Fruit fly (Drosophila melanogaster) whole organism, embryonic: ENCODE measurements around the gene CG4009.
A peak's percentile ranks its signal among the peaks of the same experiment; 100 is the strongest.

Experiments used
- Bteb2 ChIP-seq: fragments of 200-800 bp; sonication (Bioruptor generic); optimal IDR thresholded peaks from 2 replicates; lab custom pipeline; 2016; ENCODE audit warnings: missing biosample characterization, missing genetic modification characterization
- CG10147 ChIP-seq: fragments of 200-800 bp; sonication (Bioruptor generic); optimal IDR thresholded peaks from 2 replicates; lab custom pipeline; 2019; ENCODE audit warnings: missing biosample characterization, mild to moderate bottlenecking, missing genetic modification characterization, moderate library complexity
- CG10209 ChIP-seq: fragments of 200-800 bp; sonication (Bioruptor generic); optimal IDR thresholded peaks from 3 replicates; lab custom pipeline; 2017; ENCODE audit warnings: missing biosample characterization, mild to moderate bottlenecking, missing genetic modification characterization, missing genetic modification reagents
- CG10274 ChIP-seq: fragments of 200-800 bp; sonication (Bioruptor generic); optimal IDR thresholded peaks from 3 replicates; lab custom pipeline; 2017; ENCODE audit warnings: missing biosample characterization, mild to moderate bottlenecking, missing genetic modification characterization
- CG12659 ChIP-seq: fragments of 200-800 bp; sonication (Bioruptor generic); optimal IDR thresholded peaks from 3 replicates; lab custom pipeline; 2017; ENCODE audit warnings: mild to moderate bottlenecking, missing biosample characterization, missing genetic modification reagents, missing genetic modification characterization
- CG13424 ChIP-seq: fragments of 200-800 bp; sonication (Bioruptor generic); optimal IDR thresholded peaks from 2 replicates; lab custom pipeline; 2019; ENCODE audit warnings: missing biosample characterization, mild to moderate bottlenecking, missing genetic modification characterization, moderate library complexity
- CG13894 ChIP-seq: fragments of 200-800 bp; sonication (Bioruptor generic); optimal IDR thresholded peaks from 3 replicates; lab custom pipeline; 2018; ENCODE audit warnings: missing biosample characterization, mild to moderate bottlenecking, missing genetic modification characterization, moderate library complexity
- CG14050 ChIP-seq: fragments of 200-800 bp; sonication (Bioruptor generic); IDR thresholded peaks from 3 replicates; pipeline ENCODE4 v1.3.6; 2022; ENCODE audit warnings: missing biosample characterization, missing genetic modification characterization
- CG1602 ChIP-seq: fragments of 200-800 bp; sonication (Bioruptor generic); optimal IDR thresholded peaks from 3 replicates; lab custom pipeline; 2016; ENCODE audit warnings: missing biosample characterization, missing genetic modification characterization
- CG17568 ChIP-seq: fragments of 200-800 bp; sonication (Bioruptor generic); optimal IDR thresholded peaks from 2 replicates; lab custom pipeline; 2018; ENCODE audit warnings: missing biosample characterization, mild to moderate bottlenecking, missing genetic modification characterization, moderate library complexity
- CG31365 ChIP-seq: fragments of 200-800 bp; sonication (Bioruptor generic); optimal IDR thresholded peaks from 2 replicates; lab custom pipeline; 2018; ENCODE audit warnings: missing biosample characterization, mild to moderate bottlenecking, missing genetic modification characterization
- CG3407 ChIP-seq: fragments of 200-800 bp; sonication (Bioruptor generic); optimal IDR thresholded peaks from 2 replicates; lab custom pipeline; 2018; ENCODE audit warnings: missing biosample characterization, mild to moderate bottlenecking, missing genetic modification characterization
- CG3847 ChIP-seq: fragments of 200-800 bp; sonication (Bioruptor generic); IDR thresholded peaks from 2 replicates; pipeline ENCODE4 v1.3.6; 2022; ENCODE audit warnings: missing biosample characterization, missing genetic modification characterization
- CG4328 ChIP-seq: fragments of 200-800 bp; sonication (Bioruptor generic); optimal IDR thresholded peaks from 3 replicates; lab custom pipeline; 2017; ENCODE audit warnings: missing biosample characterization, missing genetic modification reagents, missing genetic modification characterization
- CG43689 ChIP-seq: fragments of 200-800 bp; sonication (Bioruptor generic); IDR thresholded peaks from 2 replicates; pipeline ENCODE4 v1.3.6; 2022; ENCODE audit warnings: missing biosample characterization, missing genetic modification characterization
- CG8359 ChIP-seq: fragments of 200-800 bp; sonication (Bioruptor generic); optimal IDR thresholded peaks from 2 replicates; lab custom pipeline; 2017; ENCODE audit warnings: missing biosample characterization, mild to moderate bottlenecking, missing genetic modification characterization, borderline replicate concordance
- CG8944 ChIP-seq: fragments of 200-800 bp; sonication (Bioruptor generic); optimal IDR thresholded peaks from 3 replicates; lab custom pipeline; 2016; ENCODE audit warnings: missing biosample characterization, missing genetic modification characterization
- Dek ChIP-seq: fragments of 200-800 bp; sonication (Bioruptor generic); optimal IDR thresholded peaks from 3 replicates; lab custom pipeline; 2019; ENCODE audit warnings: missing biosample characterization, mild to moderate bottlenecking, missing genetic modification characterization, moderate library complexity
- ERR ChIP-seq: fragments of 200-800 bp; sonication (Bioruptor generic); optimal IDR thresholded peaks from 2 replicates; lab custom pipeline; 2016; ENCODE audit warnings: missing biosample characterization, missing genetic modification characterization
- Eip74EF ChIP-seq, 2 experiments: fragments of 200-800 bp in 1 of 2; fragments of >200 bp in 1 of 2; sonication (Bioruptor generic) in 1 of 2; optimal IDR thresholded peaks; 2 replicates each; lab custom pipeline; 2017 to 2019; ENCODE audit warnings: missing biosample characterization in 2 of 2, missing genetic modification characterization in 2 of 2, mild to moderate bottlenecking in 1 of 2, moderate library complexity in 1 of 2
- Elba2 ChIP-seq: fragments of 200-800 bp; sonication (Bioruptor generic); optimal IDR thresholded peaks from 3 replicates; lab custom pipeline; 2016; ENCODE audit warnings: missing biosample characterization, missing genetic modification characterization
- GATAe ChIP-seq: fragments of 200-800 bp; sonication (Bioruptor generic); conservative IDR thresholded peaks from 2 replicates; pipeline ENCODE4 v1.3.6; 2022; ENCODE audit warnings: missing biosample characterization, missing genetic modification characterization
- HLH54F ChIP-seq: fragments of 200-800 bp; sonication (Bioruptor generic); optimal IDR thresholded peaks from 3 replicates; lab custom pipeline; 2016; ENCODE audit warnings: missing biosample characterization, missing genetic modification characterization
- Hand ChIP-seq: fragments of 200-800 bp; sonication (Bioruptor generic); optimal IDR thresholded peaks from 2 replicates; lab custom pipeline; 2017; ENCODE audit warnings: mild to moderate bottlenecking, missing biosample characterization, missing genetic modification reagents, missing genetic modification characterization
- Hr3 ChIP-seq: fragments of 200-800 bp; sonication (Bioruptor generic); optimal IDR thresholded peaks from 3 replicates; lab custom pipeline; 2016; ENCODE audit warnings: missing biosample characterization, missing genetic modification characterization
- Meics ChIP-seq: fragments of 200-800 bp; sonication (Bioruptor generic); optimal IDR thresholded peaks from 2 replicates; lab custom pipeline; 2017; ENCODE audit warnings: missing biosample characterization, mild to moderate bottlenecking, missing genetic modification characterization
- Myb ChIP-seq: fragments of 200-800 bp; sonication (Bioruptor generic); optimal IDR thresholded peaks from 2 replicates; lab custom pipeline; 2016; ENCODE audit warnings: missing biosample characterization, missing genetic modification characterization
- Nf-YB ChIP-seq: fragments of 200-800 bp; sonication (Bioruptor generic); optimal IDR thresholded peaks from 3 replicates; lab custom pipeline; 2019; ENCODE audit warnings: missing biosample characterization, mild to moderate bottlenecking, missing genetic modification characterization, moderate library complexity
- Rx ChIP-seq: fragments of 200-800 bp; sonication (Bioruptor generic); IDR thresholded peaks from 2 replicates; pipeline ENCODE4 v1.3.6; 2022; ENCODE audit warnings: missing biosample characterization, missing genetic modification characterization
- Sin3A ChIP-seq: fragments of >200 bp; optimal IDR thresholded peaks from 2 replicates; lab custom pipeline; 2018
- Usf ChIP-seq: fragments of 200-800 bp; sonication (Bioruptor generic); optimal IDR thresholded peaks from 2 replicates; lab custom pipeline; 2017; ENCODE audit warnings: missing genotype, missing biosample characterization, missing genetic modification characterization
- br ChIP-seq: fragments of >200 bp; optimal IDR thresholded peaks from 2 replicates; lab custom pipeline; 2017
- bsh ChIP-seq, 2 experiments: fragments of 200-800 bp; sonication (Bioruptor generic); optimal IDR thresholded peaks; 2 replicates each; lab custom pipeline; 2017 to 2018; ENCODE audit warnings: mild to moderate bottlenecking in 2 of 2, missing biosample characterization in 2 of 2, missing genetic modification characterization in 2 of 2, moderate library complexity in 1 of 2
- cato ChIP-seq: fragments of 200-800 bp; sonication (Bioruptor generic); optimal IDR thresholded peaks from 2 replicates; lab custom pipeline; 2016; ENCODE audit warnings: missing biosample characterization, missing genetic modification characterization, borderline replicate concordance
- chinmo ChIP-seq: fragments of 200-800 bp; sonication (Bioruptor generic); IDR thresholded peaks from 4 replicates; pipeline ENCODE4 v1.3.6; 2022; ENCODE audit warnings: missing biosample characterization, missing genetic modification characterization; ENCODE audit not compliant: partially characterized antibody
- dimm ChIP-seq: fragments of 200-800 bp; sonication (Bioruptor generic); IDR thresholded peaks from 2 replicates; pipeline ENCODE4 v1.3.6; 2022; ENCODE audit warnings: missing biosample characterization, missing genetic modification characterization
- en ChIP-seq: fragments of 200-800 bp; sonication (Bioruptor generic); optimal IDR thresholded peaks from 2 replicates; lab custom pipeline; 2016; ENCODE audit warnings: missing biosample characterization, missing genetic modification characterization
- exex ChIP-seq: fragments of 200-800 bp; sonication (Bioruptor generic); optimal IDR thresholded peaks from 4 replicates; lab custom pipeline; 2018; ENCODE audit warnings: missing biosample characterization, mild to moderate bottlenecking, missing genetic modification characterization, moderate library complexity
- gcm ChIP-seq: fragments of 200-800 bp; sonication (Bioruptor generic); optimal IDR thresholded peaks from 2 replicates; lab custom pipeline; 2019; ENCODE audit warnings: missing biosample characterization, mild to moderate bottlenecking, missing genetic modification characterization, moderate library complexity
- grau ChIP-seq: fragments of 200-800 bp; optimal IDR thresholded peaks from 3 replicates; lab custom pipeline; 2019; ENCODE audit warnings: missing biosample characterization, mild to moderate bottlenecking, missing genetic modification characterization, moderate library complexity
- grn ChIP-seq: fragments of 200-800 bp; sonication (Bioruptor generic); optimal IDR thresholded peaks from 3 replicates; lab custom pipeline; 2017; ENCODE audit warnings: missing biosample characterization, missing genetic modification characterization
- ham ChIP-seq: fragments of 200-800 bp; sonication (Bioruptor generic); IDR thresholded peaks from 2 replicates; pipeline ENCODE4 v1.3.6; 2022; ENCODE audit warnings: missing biosample characterization, missing genetic modification characterization
- hbn ChIP-seq: fragments of 200-800 bp; sonication (Bioruptor generic); IDR thresholded peaks from 2 replicates; pipeline ENCODE4 v1.3.6; 2022; ENCODE audit warnings: missing biosample characterization, missing genetic modification characterization; ENCODE audit not compliant: partially characterized antibody
- lbe ChIP-seq: fragments of 200-800 bp; sonication (Bioruptor generic); optimal IDR thresholded peaks from 2 replicates; lab custom pipeline; 2016; ENCODE audit warnings: missing biosample characterization, mild to moderate bottlenecking, missing genetic modification characterization
- nmo ChIP-seq: fragments of 200-800 bp; sonication (Bioruptor generic); optimal IDR thresholded peaks from 2 replicates; lab custom pipeline; 2018; ENCODE audit warnings: missing biosample characterization, mild to moderate bottlenecking, missing genetic modification characterization, moderate library complexity
- peb ChIP-seq: fragments of 200-800 bp; sonication (Bioruptor generic); IDR thresholded peaks from 2 replicates; pipeline ENCODE4 v1.3.6; 2022; ENCODE audit warnings: missing biosample characterization, missing genetic modification characterization
- pfk ChIP-seq: fragments of 200-800 bp; sonication (Bioruptor generic); optimal IDR thresholded peaks from 2 replicates; lab custom pipeline; 2018; ENCODE audit warnings: missing biosample characterization, mild to moderate bottlenecking, missing genetic modification characterization, moderate library complexity
- slp2 ChIP-seq: fragments of 200-800 bp; sonication (Bioruptor generic); optimal IDR thresholded peaks from 2 replicates; lab custom pipeline; 2016; ENCODE audit warnings: missing biosample characterization, missing genetic modification characterization
- ssp ChIP-seq: fragments of 200-800 bp; sonication (Bioruptor generic); IDR thresholded peaks from 2 replicates; pipeline ENCODE4 v1.3.6; 2022; ENCODE audit warnings: missing biosample characterization, missing genetic modification characterization
- trem ChIP-seq: fragments of 200-800 bp; optimal IDR thresholded peaks from 3 replicates; lab custom pipeline; 2019; ENCODE audit warnings: missing biosample characterization, mild to moderate bottlenecking, missing genetic modification characterization, moderate library complexity

CG4009 gene

DNA sequence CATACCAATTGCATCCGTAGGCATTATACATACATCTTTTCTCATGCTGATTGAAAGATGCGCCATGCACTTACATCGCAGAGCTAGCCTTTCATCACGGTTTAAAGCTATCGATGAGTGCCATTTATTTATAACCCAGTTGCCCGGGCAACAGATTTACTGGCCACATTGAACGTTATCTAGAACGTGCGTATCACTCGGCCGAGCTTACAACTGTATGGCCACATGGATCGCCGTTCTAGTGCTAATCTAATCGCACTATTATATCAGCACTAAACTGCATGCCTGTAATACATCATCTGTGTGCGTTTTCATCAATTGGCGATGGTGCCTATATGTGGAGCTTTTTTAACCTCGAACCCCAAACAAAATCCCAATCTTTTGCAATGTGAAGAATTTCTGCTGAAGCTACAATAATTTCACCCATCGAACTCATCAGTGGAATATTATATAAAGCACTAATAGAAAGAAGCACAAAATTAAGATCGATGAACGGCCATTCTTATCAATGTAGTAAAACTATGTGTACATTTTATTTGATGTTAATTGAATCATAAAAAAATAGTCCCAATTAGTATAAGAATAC is 25.1 kb upstream of the CG4009 start (continued):
- no peak for TF ChIP-seq pfk
- TF ChIP-seq cato = no peak
- TF ChIP-seq dimm (GFP tag; lab: Robert Waterston, UW) = no peak
- TF ChIP-seq chinmo (GFP tag; lab: Robert Waterston, UW) = 0 out of 4 replicates have a peak, but pooled peaks have one; percentile 13
- TF ChIP-seq hbn (GFP tag; lab: Robert Waterston, UW) = no peak
- TF ChIP-seq grn = peak; percentile 15
- TF ChIP-seq en (GFP tag; lab: Kevin White, UChicago) = no peak
- no peak for TF ChIP-seq CG13424 (tag; lab: Kevin White, UChicago)
- no peak for TF ChIP-seq Eip74EF (GFP tag; optimal IDR thresholded peaks at IDR 0.05; lab: Kevin White, UChicago)
- no peak for TF ChIP-seq CG8359 (GFP tag; lab: Kevin White, UChicago)
- peak; percentile 49 for TF ChIP-seq exex (tag; lab: Kevin White, UChicago)
- TF ChIP-seq CG10147 (GFP tag; lab: Kevin White, UChicago) = no peak
- no peak for TF ChIP-seq CG17568 (GFP tag; lab: Kevin White, UChicago)
- no peak for TF ChIP-seq Hr3

DNA sequence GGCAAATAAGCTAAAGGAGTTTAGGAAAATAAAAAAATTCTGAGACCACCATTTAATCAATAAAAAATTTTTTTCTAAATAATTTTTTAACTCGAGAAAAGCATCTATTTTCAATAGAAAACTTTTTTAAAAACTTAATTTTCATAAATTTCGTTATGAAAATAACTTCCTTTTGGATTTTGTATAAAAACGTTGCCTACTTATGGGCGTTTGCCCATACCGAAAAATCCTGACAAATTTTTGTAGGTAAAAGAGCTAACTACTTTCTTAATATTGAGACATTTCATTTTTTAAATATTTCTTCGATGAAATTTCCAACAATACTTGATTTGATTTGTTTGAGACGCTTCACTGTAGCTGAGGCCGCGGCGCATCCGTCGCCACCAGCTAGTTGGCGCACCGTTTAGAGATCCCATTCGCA is 24.4 kb upstream of the CG4009 start:
- TF ChIP-seq CG14050 (GFP tag; lab: Robert Waterston, UW) (no peak), Rx (GFP tag; lab: Robert Waterston, UW) (no peak), slp2 (GFP tag; lab: Kevin White, UChicago) (peak; percentile 16), Hand (GFP tag; lab: Kevin White, UChicago) (no peak), Elba2 (no peak), Myb (GFP tag; lab: Kevin White, UChicago) (peak; percentile 5), CG4328 (GFP tag; lab: Kevin White, UChicago) (no peak), CG3407 (GFP tag; lab: Kevin White, UChicago) (peak; percentile 37), Bteb2 (GFP tag; lab: Kevin White, UChicago) (peak; percentile 27), CG10274 (peak; percentile 22), trem (tag; lab: Kevin White, UChicago) (peak; percentile 18), Dek (tag; lab: Kevin White, UChicago) (peak; percentile 19), CG12659 (peak; percentile 47), CG3847 (GFP tag; lab: Robert Waterston, UW) (no peak), CG1602 (GFP tag; lab: Kevin White, UChicago) (peak; percentile 13), lbe (GFP tag; lab: Kevin White, UChicago) (no peak), HLH54F (peak; percentile 31), br (no peak), Usf (GFP tag; lab: Kevin White, UChicago) (peak; percentile 35), Hr3 (peak; percentile 41), gcm (GFP tag; lab: Kevin White, UChicago) (peak; percentile 7), ham (GFP tag; lab: Robert Waterston, UW) (no peak), Sin3A (no peak), CG43689 (GFP tag; lab: Robert Waterston, UW) (no peak), peb (GFP tag; lab: Robert Waterston, UW) (no peak), CG31365 (no peak), GATAe (GFP tag; lab: Robert Waterston, UW) (no peak), nmo (peak; percentile 73), CG8944 (GFP tag; lab: Kevin White, UChicago) (no peak), ssp (GFP tag; lab: Robert Waterston, UW) (no peak), bsh (GFP tag; optimal IDR thresholded peaks at IDR 0.05; lab: Kevin White, UChicago) (peak; percentile 49 to 53), CG10209 (peak; percentile 33), CG13894 (tag; lab: Kevin White, UChicago) (no peak), Nf-YB (GFP tag; lab: Kevin White, UChicago) (peak; percentile 30), Meics (peak; percentile 57), ERR (no peak), grau (tag; lab: Kevin White, UChicago) (peak; percentile 91)
